Fruit fly (Drosophila melanogaster) whole organism, pupa: ENCODE data around the gene CG14803.

Experiments
- CG10348 ChIP-seq: fragments of 200-800 bp; sonication (Bioruptor generic); IDR thresholded peaks from 2 replicates; pipeline ENCODE4 v1.3.6; 2022; ENCODE audit warnings: missing biosample characterization, missing genetic modification characterization
- CG12605 ChIP-seq: fragments of 200-800 bp; sonication (Bioruptor generic); IDR thresholded peaks from 2 replicates; pipeline ENCODE4 v1.3.6; 2022; ENCODE audit warnings: missing biosample characterization, missing genetic modification characterization
- CG13204 ChIP-seq: fragments of 200-800 bp; sonication (Bioruptor generic); optimal IDR thresholded peaks from 2 replicates; lab custom pipeline; 2018; ENCODE audit warnings: missing biosample characterization, mild to moderate bottlenecking, missing genetic modification characterization, moderate library complexity
- CG14655 ChIP-seq: fragments of 200-800 bp; sonication (Bioruptor generic); optimal IDR thresholded peaks from 3 replicates; lab custom pipeline; 2017; ENCODE audit warnings: mild to moderate bottlenecking, missing biosample characterization, missing genetic modification reagents, missing genetic modification characterization
- CG15710 ChIP-seq: fragments of 200-800 bp; sonication (Bioruptor generic); optimal IDR thresholded peaks from 2 replicates; lab custom pipeline; 2018; ENCODE audit warnings: missing biosample characterization, mild to moderate bottlenecking, missing genetic modification characterization, moderate library complexity
- CG17806 ChIP-seq: fragments of 200-800 bp; sonication (Bioruptor generic); optimal IDR thresholded peaks from 2 replicates; lab custom pipeline; 2018; ENCODE audit warnings: missing biosample characterization, mild to moderate bottlenecking, missing genetic modification characterization, moderate library complexity
- CG32121 ChIP-seq: fragments of 200-800 bp; sonication (Bioruptor generic); IDR thresholded peaks from 2 replicates; pipeline ENCODE4 v1.3.6; 2022; ENCODE audit warnings: missing biosample characterization, missing genetic modification characterization
- CG34367 ChIP-seq: fragments of 200-800 bp; sonication (Bioruptor generic); optimal IDR thresholded peaks from 2 replicates; lab custom pipeline; 2018; ENCODE audit warnings: missing biosample characterization, mild to moderate bottlenecking, missing genetic modification characterization
- CG4496 ChIP-seq: fragments of 200-800 bp; sonication (Bioruptor generic); IDR thresholded peaks from 3 replicates; pipeline ENCODE4 v1.3.6; 2022; ENCODE audit warnings: missing biosample characterization, missing genetic modification characterization
- CG8159 ChIP-seq: fragments of 200-800 bp; sonication (Bioruptor generic); optimal IDR thresholded peaks from 3 replicates; lab custom pipeline; 2018; ENCODE audit warnings: missing biosample characterization, mild to moderate bottlenecking, missing genetic modification characterization, moderate library complexity
- CG8301 ChIP-seq: fragments of 200-800 bp; sonication (Bioruptor generic); optimal IDR thresholded peaks from 2 replicates; lab custom pipeline; 2018; ENCODE audit warnings: missing biosample characterization, mild to moderate bottlenecking, missing genetic modification characterization
- CG9948 ChIP-seq: fragments of 200-800 bp; sonication (Bioruptor generic); optimal IDR thresholded peaks from 2 replicates; lab custom pipeline; 2018; ENCODE audit warnings: missing biosample characterization, mild to moderate bottlenecking, missing genetic modification characterization, moderate library complexity
- D1 ChIP-seq: fragments of 200-800 bp; sonication (Bioruptor generic); optimal IDR thresholded peaks from 2 replicates; lab custom pipeline; 2018; ENCODE audit warnings: missing biosample characterization, mild to moderate bottlenecking, missing genetic modification characterization, moderate library complexity
- EcR ChIP-seq: fragments of 200-800 bp; sonication (Bioruptor generic); optimal IDR thresholded peaks from 3 replicates; lab custom pipeline; 2019; ENCODE audit warnings: missing biosample characterization, missing genetic modification characterization, mild to moderate bottlenecking, moderate library complexity, missing genetic modification reagents
- Ets98B ChIP-seq: fragments of 200-800 bp; sonication (Bioruptor generic); IDR thresholded peaks from 2 replicates; pipeline ENCODE4 v1.3.6; 2022; ENCODE audit warnings: missing biosample characterization, missing genetic modification characterization
- Pif1A ChIP-seq: fragments of 200-800 bp; sonication (Bioruptor generic); optimal IDR thresholded peaks from 3 replicates; lab custom pipeline; 2016; ENCODE audit warnings: missing biosample characterization, missing genetic modification characterization
- Pif1B ChIP-seq: fragments of 200-800 bp; sonication (Bioruptor generic); optimal IDR thresholded peaks from 3 replicates; lab custom pipeline; 2016; ENCODE audit warnings: missing biosample characterization, missing genetic modification characterization
- Snoo ChIP-seq: fragments of 200-800 bp; sonication (Bioruptor generic); optimal IDR thresholded peaks from 3 replicates; lab custom pipeline; 2017; ENCODE audit warnings: missing biosample characterization, mild to moderate bottlenecking, missing genetic modification characterization, inconsistent platforms
- fd96Ca ChIP-seq: fragments of 200-800 bp; sonication (Bioruptor generic); IDR thresholded peaks from 3 replicates; pipeline ENCODE4 v1.3.6; 2022; ENCODE audit warnings: missing biosample characterization, missing genetic modification characterization
- gl ChIP-seq: fragments of 200-800 bp; sonication (Bioruptor generic); optimal IDR thresholded peaks from 2 replicates; lab custom pipeline; 2018; ENCODE audit warnings: missing biosample characterization, mild to moderate bottlenecking, missing genetic modification characterization
- rn ChIP-seq: fragments of 200-800 bp; sonication (Bioruptor generic); IDR thresholded peaks from 2 replicates; pipeline ENCODE4 v1.3.6; 2022; ENCODE audit warnings: missing biosample characterization, missing genetic modification characterization

CG14803 gene

DNA sequence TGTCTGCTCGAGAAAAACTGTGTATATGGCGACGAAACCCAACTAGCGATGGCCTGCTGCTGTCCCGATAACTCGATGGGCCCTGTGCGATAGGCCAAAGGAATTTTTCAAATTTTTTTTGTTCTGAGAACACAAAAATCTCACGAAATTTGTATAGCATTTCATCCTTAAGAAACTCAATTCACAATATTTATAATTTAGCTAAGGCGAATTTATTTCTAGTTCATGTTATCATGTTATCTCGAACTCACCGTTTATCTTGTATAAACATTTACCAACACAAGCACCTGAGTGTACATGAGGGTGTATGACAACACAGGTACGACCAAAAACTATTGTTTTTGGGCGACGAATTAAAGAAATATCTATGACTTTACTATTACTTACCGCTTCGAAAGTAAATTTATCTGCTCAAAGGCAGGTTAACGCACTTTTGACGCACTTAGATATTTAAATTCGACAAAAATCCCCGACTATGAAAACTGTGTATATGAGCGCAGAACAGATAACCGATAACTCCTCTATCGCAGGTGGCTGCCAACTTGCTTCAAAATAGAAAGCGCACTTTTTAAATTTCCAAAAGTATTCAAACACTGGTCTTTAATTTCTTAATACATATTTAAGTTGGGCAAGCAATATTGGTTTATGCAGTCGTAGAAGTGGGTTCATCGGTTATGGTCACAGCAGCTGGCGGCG lies 31.6 kb downstream of the CG14803 start, which contains the start of gene arm:
arm (minus strand) TSS at position 524 of the 696 bp plus-strand sequence.
- TF ChIP-seq fd96Ca (GFP tag; lab: Robert Waterston, UW): no peak
- TF ChIP-seq CG12605: no peak
- peak; percentile 12 for TF ChIP-seq CG8159 (tag; lab: Kevin White, UChicago)
- no peak for TF ChIP-seq CG10348

DNA sequence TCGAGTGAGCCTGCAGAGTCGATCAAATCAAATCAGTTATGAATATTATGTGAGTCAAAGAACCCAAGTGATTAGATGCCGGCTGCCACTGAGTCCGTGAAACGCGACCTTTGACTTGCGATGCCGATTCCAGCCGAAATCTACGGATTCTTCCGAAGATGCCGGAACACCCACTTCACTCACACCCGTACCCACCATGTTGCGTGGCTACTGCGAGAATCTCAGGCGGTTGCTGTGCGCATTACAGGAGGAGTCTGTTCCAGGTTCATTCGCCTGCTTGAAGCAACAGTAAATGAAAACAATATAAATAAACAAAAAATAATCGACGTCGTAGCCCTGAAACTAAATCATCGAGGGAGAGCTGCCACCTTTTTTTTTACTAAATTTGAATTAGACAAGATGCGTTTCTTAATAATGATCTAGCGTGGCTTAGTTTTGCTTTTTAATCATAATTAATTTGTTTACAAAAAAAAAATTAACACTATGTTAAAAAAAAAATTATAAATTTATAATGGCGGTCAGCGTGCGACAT lies 33.0 kb downstream of the CG14803 start, which contains the start of gene Ldaf1:
Ldaf1 (minus strand) TSS at position 307 of the 532 bp plus-strand sequence.
- no peak for TF ChIP-seq Pif1B (GFP tag; lab: Kevin White, UChicago)
- TF ChIP-seq gl: no peak
- TF ChIP-seq CG8159 (tag; lab: Kevin White, UChicago): no peak
- TF ChIP-seq EcR (GFP tag; lab: Kevin White, UChicago): peak; percentile 39
- TF ChIP-seq, all 21 proteins: peak for 1

DNA sequence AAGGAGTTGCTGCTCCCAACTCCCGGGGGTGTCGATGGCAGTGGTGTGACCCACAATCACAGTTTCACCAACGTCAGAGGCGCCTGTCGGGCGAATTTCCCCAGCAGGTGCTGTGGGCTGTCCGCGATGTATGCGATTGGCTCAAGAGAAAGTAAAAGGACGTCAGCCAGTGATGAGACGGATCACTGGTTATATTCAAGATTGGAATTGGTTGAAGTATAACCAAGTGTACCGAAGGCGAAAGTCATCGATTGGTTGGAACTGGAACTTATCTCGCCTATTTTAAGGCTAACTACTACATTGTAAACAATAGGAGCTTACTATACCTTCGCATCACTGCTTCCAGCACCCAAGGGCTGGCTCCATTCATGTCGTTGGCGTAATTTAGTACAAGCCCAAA lies 34.4 kb downstream of the CG14803 start, which contains the start of gene CG32801:
CG32801 (minus strand) TSS at position 101 of the 400 bp plus-strand sequence.
- TF ChIP-seq Ets98B (GFP tag; lab: Robert Waterston, UW) (no peak), Snoo (tag; lab: Kevin White, UChicago) (no peak), CG4496 (GFP tag; lab: Robert Waterston, UW) (no peak), Pif1A (GFP tag; lab: Kevin White, UChicago) (no peak), EcR (GFP tag; lab: Kevin White, UChicago) (no peak), CG13204 (GFP tag; lab: Kevin White, UChicago) (no peak), CG8159 (tag; lab: Kevin White, UChicago) (no peak), CG10348 (no peak), CG34367 (tag; lab: Kevin White, UChicago) (no peak), CG8301 (tag; lab: Kevin White, UChicago) (no peak), rn (GFP tag; lab: Robert Waterston, UW) (no peak), fd96Ca (GFP tag; lab: Robert Waterston, UW) (no peak), gl (no peak)

DNA sequence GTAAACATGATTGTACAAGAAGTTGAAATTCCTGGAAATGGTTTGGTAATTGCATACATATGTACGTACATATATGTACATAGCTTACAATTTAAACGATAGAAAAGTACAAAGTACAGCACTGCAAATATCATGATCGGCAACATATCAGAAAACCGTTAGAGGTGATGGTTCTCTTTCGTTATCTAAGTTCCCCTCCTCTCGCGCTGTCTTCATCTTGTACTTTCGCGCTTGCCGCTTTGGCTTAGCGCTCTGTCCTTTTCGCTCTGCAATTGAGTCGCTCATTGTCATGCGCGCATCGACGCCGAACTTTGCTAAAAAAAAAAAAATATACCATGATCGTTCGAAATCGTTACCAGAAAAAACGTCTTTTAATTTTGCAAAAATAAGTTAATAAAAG lies 35.3 kb downstream of the CG14803 start:
- TF ChIP-seq CG15710 (tag; lab: Kevin White, UChicago) (no peak), rn (GFP tag; lab: Robert Waterston, UW) (no peak), Pif1A (GFP tag; lab: Kevin White, UChicago) (no peak), EcR (GFP tag; lab: Kevin White, UChicago) (no peak), CG32121 (no peak), CG9948 (tag; lab: Kevin White, UChicago) (no peak), D1 (no peak), CG4496 (GFP tag; lab: Robert Waterston, UW) (no peak), fd96Ca (GFP tag; lab: Robert Waterston, UW) (no peak), CG14655 (GFP tag; lab: Kevin White, UChicago) (no peak), Ets98B (GFP tag; lab: Robert Waterston, UW) (no peak)

- TF ChIP-seq Snoo (tag; lab: Kevin White, UChicago) (peak; percentile 29), CG14655 (GFP tag; lab: Kevin White, UChicago) (no peak), CG32121 (peak; percentile 41; the same call in 1 of the 2 replicates), CG12605 (no peak), CG8301 (tag; lab: Kevin White, UChicago) (peak; percentile 59), Ets98B (GFP tag; lab: Robert Waterston, UW) (peak; percentile 50), Pif1A (GFP tag; lab: Kevin White, UChicago) (peak; percentile 59), CG8159 (tag; lab: Kevin White, UChicago) (peak; percentile 63), CG15710 (tag; lab: Kevin White, UChicago) (peak; percentile 54), CG34367 (tag; lab: Kevin White, UChicago) (peak; percentile 40), Pif1B (GFP tag; lab: Kevin White, UChicago) (peak; percentile 47), CG4496 (GFP tag; lab: Robert Waterston, UW) (peak; percentile 62; the same call in 2 of the 3 replicates), gl (peak; percentile 21), CG10348 (no peak), CG13204 (GFP tag; lab: Kevin White, UChicago) (no peak), fd96Ca (GFP tag; lab: Robert Waterston, UW) (peak; percentile 57; the same call in 1 of the 3 replicates), D1 (no peak), rn (GFP tag; lab: Robert Waterston, UW) (no peak), EcR (GFP tag; lab: Kevin White, UChicago) (peak; percentile 25), CG9948 (tag; lab: Kevin White, UChicago) (peak; percentile 44), CG17806 (tag; lab: Kevin White, UChicago) (peak; percentile 48)
- TF ChIP-seq, all 21 proteins: peak for 15
Observed at dm6 chrX:1907727-1908264, 39.1 kb downstream of the CG14803 start, which contains the start of gene mip130. mip130 (plus strand) TSS chrX:1908239.

- TF ChIP-seq D1 (no peak), CG14655 (GFP tag; lab: Kevin White, UChicago) (no peak), CG8159 (tag; lab: Kevin White, UChicago) (no peak), CG17806 (tag; lab: Kevin White, UChicago) (peak; percentile 10), CG34367 (tag; lab: Kevin White, UChicago) (peak; percentile 50), CG32121 (no peak), CG4496 (GFP tag; lab: Robert Waterston, UW) (peak; percentile 52; the same call in 2 of the 3 replicates), EcR (GFP tag; lab: Kevin White, UChicago) (peak; percentile 1), CG8301 (tag; lab: Kevin White, UChicago) (peak; percentile 41), Snoo (tag; lab: Kevin White, UChicago) (no peak), rn (GFP tag; lab: Robert Waterston, UW) (no peak), CG15710 (tag; lab: Kevin White, UChicago) (peak; percentile 39), Pif1B (GFP tag; lab: Kevin White, UChicago) (no peak), Ets98B (GFP tag; lab: Robert Waterston, UW) (peak; percentile 53), CG12605 (peak; percentile 67), CG13204 (GFP tag; lab: Kevin White, UChicago) (no peak), CG10348 (no peak), CG9948 (tag; lab: Kevin White, UChicago) (peak; percentile 1), fd96Ca (GFP tag; lab: Robert Waterston, UW) (no peak), gl (peak; percentile 72), Pif1A (GFP tag; lab: Kevin White, UChicago) (no peak)
Observed at dm6 chrX:1908757-1909156, 40.1 kb downstream of the CG14803 start, which contains the start of the genes Edem1 and Rbcn-3B. Edem1 (minus strand) TSS chrX:1908827. Rbcn-3B (plus strand) TSS chrX:1908920.
